Worm (Caenorhabditis elegans) whole organism, mixed stage, embryonic: Measurements from ENCODE around the gene ifbp-1.

Experiments
- bed-3 ChIP-seq: fragments of 200-800 bp; sonication (Bioruptor generic); optimal IDR thresholded peaks from 3 replicates; lab custom pipeline; 2018; ENCODE audit warnings: mild to moderate bottlenecking, missing genetic modification characterization, moderate library complexity, missing compliant biosample characterization
- drap-1 ChIP-seq: fragments of 200-800 bp; sonication (Bioruptor generic); optimal IDR thresholded peaks from 3 replicates; lab custom pipeline; 2018; ENCODE audit warnings: mild to moderate bottlenecking, missing genetic modification characterization, missing compliant biosample characterization
- elt-3 ChIP-seq: fragments of 150-350 bp; optimal IDR thresholded peaks from 2 replicates; lab custom pipeline; 2014; ENCODE audit warnings: missing biosample characterization, missing genetic modification characterization
- lsy-2 ChIP-seq: fragments of 150-350 bp; optimal IDR thresholded peaks from 2 replicates; lab custom pipeline; 2014; ENCODE audit warnings: missing biosample characterization, missing genetic modification characterization
- nhr-12 ChIP-seq: fragments of 150-350 bp; optimal IDR thresholded peaks from 2 replicates; lab custom pipeline; 2014; ENCODE audit warnings: missing biosample characterization, missing genetic modification characterization
- nhr-28 ChIP-seq: fragments of 150-350 bp; optimal IDR thresholded peaks from 2 replicates; lab custom pipeline; 2014; ENCODE audit warnings: missing biosample characterization, missing genetic modification characterization
- pha-4 ChIP-seq: fragments of 150-350 bp; optimal IDR thresholded peaks from 2 replicates; lab custom pipeline; 2018; ENCODE audit warnings: missing biosample characterization, missing genetic modification reagents, missing genetic modification characterization

- TF ChIP-seq bed-3 (GFP tag; lab: Kevin White, UChicago), result no peak
- no peak for TF ChIP-seq pha-4
- no peak for TF ChIP-seq lsy-2
- no peak for TF ChIP-seq nhr-28 (tag; lab: Kevin White, UChicago)
- TF ChIP-seq drap-1 (GFP tag; lab: Kevin White, UChicago), result no peak
- TF ChIP-seq elt-3, result no peak
- TF ChIP-seq nhr-12, result no peak
These were observed 28.4 kb upstream of the ifbp-1 start for ce11 chrV:13408440-13408839.
